Fruit fly (Drosophila melanogaster): ENCODE measurements around the gene nes.

nes gene

dm6 chr3L:19264141-19264487, 3.6 kb upstream of the nes start, which contains the start of gene Max (continued):
- TF ChIP-seq maf-S (GFP tag; optimal IDR thresholded peaks at IDR 0.05) = no peak
- no peak for TF ChIP-seq CG16813 (GFP tag; IDR thresholded peaks at IDR 0.05; ENCODE audit: partially characterized antibody)
- peak; percentile 51 for TF ChIP-seq CG11723 (GFP tag; optimal IDR thresholded peaks at IDR 0.05)
- no peak for TF ChIP-seq CG14965 (GFP tag; optimal IDR thresholded peaks at IDR 0.05; ENCODE audit: borderline replicate concordance)
- peak; percentile 58 for TF ChIP-seq scrt (GFP tag; optimal IDR thresholded peaks at IDR 0.05)
- TF ChIP-seq CG17385 (GFP tag; optimal IDR thresholded peaks at IDR 0.05) = peak; percentile 72
- TF ChIP-seq bcd (GFP tag; optimal IDR thresholded peaks at IDR 0.05) = peak; percentile 67
- TF ChIP-seq eyg (GFP tag; optimal IDR thresholded peaks at IDR 0.05) = no peak
- no peak; the same call in 1 of the 2 replicates for TF ChIP-seq CG4404 (GFP tag; IDR thresholded peaks at IDR 0.05)
- peak; percentile 74 for TF ChIP-seq HLH3B (GFP tag; IDR thresholded peaks at IDR 0.05)
- TF ChIP-seq twi (tag; optimal IDR thresholded peaks at IDR 0.05) = peak; percentile 53
- TF ChIP-seq Atf-2 (GFP tag; optimal IDR thresholded peaks at IDR 0.05) = no peak
- peak; percentile 72 for TF ChIP-seq CG18262 (tag; optimal IDR thresholded peaks at IDR 0.05)
- peak; percentile 67; the same call in 1 of the 3 replicates for TF ChIP-seq ase (GFP tag; IDR thresholded peaks at IDR 0.05)
- TF ChIP-seq Elba2 (GFP tag; optimal IDR thresholded peaks at IDR 0.05) = no peak
- peak; percentile 73 for TF ChIP-seq dysf (GFP tag; IDR thresholded peaks at IDR 0.05)
- no peak; the same call in 1 of the 2 replicates for TF ChIP-seq bowl (GFP tag; IDR thresholded peaks at IDR 0.05)
- TF ChIP-seq ara (GFP tag; IDR thresholded peaks at IDR 0.05) = peak; percentile 79
- peak; percentile 34 for TF ChIP-seq CG9215 (GFP tag; IDR thresholded peaks at IDR 0.05)
- peak; percentile 20 for TF ChIP-seq kay (GFP tag; optimal IDR thresholded peaks at IDR 0.05)
- peak; percentile 39 for TF ChIP-seq HHEX (GFP tag; optimal IDR thresholded peaks at IDR 0.05)
- peak; percentile 68; the same call in 2 of the 3 replicates for TF ChIP-seq ken (GFP tag; IDR thresholded peaks at IDR 0.05)
- peak; percentile 59; the same call in 1 of the 2 replicates for TF ChIP-seq ranshi (GFP tag; IDR thresholded peaks at IDR 0.05)
- TF ChIP-seq Hr39 (optimal IDR thresholded peaks at IDR 0.05) = no peak
- TF ChIP-seq CG18619 (GFP tag; optimal IDR thresholded peaks at IDR 0.05) = no peak
- TF ChIP-seq CG10543 (GFP tag; optimal IDR thresholded peaks at IDR 0.05) = peak; percentile 71
- TF ChIP-seq CG15601 (tag; optimal IDR thresholded peaks at IDR 0.05) = peak; percentile 72
- TF ChIP-seq lilli (GFP tag; optimal IDR thresholded peaks at IDR 0.05) = peak; percentile 59
- peak; percentile 59 for TF ChIP-seq Ssrp (tag; optimal IDR thresholded peaks at IDR 0.05)
- TF ChIP-seq cato (GFP tag; optimal IDR thresholded peaks at IDR 0.05; ENCODE audit: borderline replicate concordance) = peak; percentile 8
- no peak for TF ChIP-seq repo (GFP tag; optimal IDR thresholded peaks at IDR 0.05)
- no peak for TF ChIP-seq CG7786 (GFP tag; optimal IDR thresholded peaks at IDR 0.05)
- TF ChIP-seq CG2875 (GFP tag; optimal IDR thresholded peaks at IDR 0.05) = peak; percentile 52
- TF ChIP-seq tap (tag; optimal IDR thresholded peaks at IDR 0.05) = peak; percentile 79
- peak; percentile 63 for TF ChIP-seq dmrt11E (tag; optimal IDR thresholded peaks at IDR 0.05)
- peak; percentile 24 for TF ChIP-seq Bdp1 (GFP tag; optimal IDR thresholded peaks at IDR 0.05)
- peak; percentile 60 for TF ChIP-seq Ada2b (GFP tag; IDR thresholded peaks at IDR 0.05)
- TF ChIP-seq CG14014 (GFP tag; IDR thresholded peaks at IDR 0.05) = peak; percentile 70
- TF ChIP-seq ssp (GFP tag; IDR thresholded peaks at IDR 0.05) = no peak
- peak; percentile 22 for TF ChIP-seq Lhr (GFP tag; optimal IDR thresholded peaks at IDR 0.05)
- peak; percentile 30 for TF ChIP-seq CG1529 (GFP tag; optimal IDR thresholded peaks at IDR 0.05)
- TF ChIP-seq CG42726 (GFP tag; IDR thresholded peaks at IDR 0.05; ENCODE audit: partially characterized antibody) = no peak
- 0 out of 2 replicates have a peak, but pooled peaks have one; percentile 9 for TF ChIP-seq Scr (GFP tag; IDR thresholded peaks at IDR 0.05; ENCODE audit: partially characterized antibody)
- TF ChIP-seq Sry-β (GFP tag; optimal IDR thresholded peaks at IDR 0.05) = no peak
- no peak for TF ChIP-seq TFAM (GFP tag; optimal IDR thresholded peaks at IDR 0.05)
- no peak for TF ChIP-seq GATAe (GFP tag; conservative IDR thresholded peaks at IDR 0.05)
- no peak for TF ChIP-seq shn (GFP tag; optimal IDR thresholded peaks at IDR 0.05)
- peak; percentile 81 for TF ChIP-seq CG9932 (GFP tag; IDR thresholded peaks at IDR 0.05)
- TF ChIP-seq CG8388 (GFP tag; optimal IDR thresholded peaks at IDR 0.05) = peak; percentile 58
- peak; percentile 32 for TF ChIP-seq nom (GFP tag; optimal IDR thresholded peaks at IDR 0.05)
- no peak for TF ChIP-seq Tbp (GFP tag; optimal IDR thresholded peaks at IDR 0.05)

All from whole organism, embryonic.